Fruit fly (Drosophila melanogaster): ENCODE data around the gene CG4042.

Gene CG4042

DNA sequence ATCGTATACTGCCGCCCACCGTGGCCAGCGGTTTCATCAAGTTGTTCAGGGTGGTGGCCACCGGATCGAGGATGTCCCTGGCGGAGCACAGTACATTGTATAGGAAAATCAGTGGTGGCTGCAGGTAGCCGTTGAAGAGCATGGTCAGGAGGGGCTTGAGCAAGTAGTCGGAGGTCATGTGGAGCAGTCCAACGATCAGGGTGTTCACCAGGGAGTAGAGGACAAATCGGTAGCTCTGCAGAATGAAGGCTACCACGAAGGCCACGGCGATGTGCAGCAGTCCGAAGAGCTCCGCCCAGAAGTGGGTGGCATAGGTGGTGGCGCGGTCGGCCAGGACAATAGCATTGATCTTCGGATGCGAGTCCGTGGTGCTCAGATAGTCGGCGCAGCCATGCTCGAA lies 26.1 kb upstream of the CG4042 start (continued):
- TF ChIP-seq CG34376 (GFP tag; optimal IDR thresholded peaks at IDR 0.05) (no peak), CG10267 (tag; optimal IDR thresholded peaks at IDR 0.05) (no peak), CG8388 (GFP tag; optimal IDR thresholded peaks at IDR 0.05) (no peak), CG4730 (GFP tag; IDR thresholded peaks at IDR 0.05) (no peak), H2.0 (GFP tag; IDR thresholded peaks at IDR 0.05) (no peak), fd96Cb (tag; optimal IDR thresholded peaks at IDR 0.05) (no peak)

DNA sequence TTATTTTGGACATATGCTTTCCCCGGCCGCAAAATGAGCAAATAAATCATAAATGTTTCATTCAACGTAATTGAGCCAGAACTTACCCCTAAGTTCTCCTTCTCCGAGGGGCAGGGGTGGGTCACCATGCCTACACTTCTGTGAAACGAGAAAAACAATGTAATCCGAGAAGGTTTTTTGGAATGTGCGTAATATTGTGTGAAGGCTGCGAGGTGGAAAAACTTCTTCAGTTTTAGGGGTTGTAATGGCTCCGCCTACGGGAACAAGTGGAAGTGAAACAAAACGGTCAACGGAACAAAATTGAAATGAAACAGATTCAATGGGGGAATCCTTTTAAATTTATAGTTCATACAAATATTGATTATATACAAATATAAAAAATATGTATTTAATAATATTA lies 25.4 kb upstream of the CG4042 start:
- TF ChIP-seq Six4 (GFP tag; optimal IDR thresholded peaks at IDR 0.05) (peak; percentile 39), nerfin-1 (tag; optimal IDR thresholded peaks at IDR 0.05) (peak; percentile 28), Sry-δ (GFP tag; optimal IDR thresholded peaks at IDR 0.05) (no peak), pros (GFP tag; optimal IDR thresholded peaks at IDR 0.05) (peak; percentile 70), Nf-YB (GFP tag; optimal IDR thresholded peaks at IDR 0.05) (peak; percentile 86), pfk (GFP tag; optimal IDR thresholded peaks at IDR 0.05) (peak; percentile 98), zf30C (GFP tag; optimal IDR thresholded peaks at IDR 0.05) (peak; percentile 12), CG18619 (GFP tag; optimal IDR thresholded peaks at IDR 0.05) (no peak), seq (GFP tag; IDR thresholded peaks at IDR 0.05) (peak; percentile 68; the same call in 1 of the 2 replicates), Nf-YC (tag; optimal IDR thresholded peaks at IDR 0.05) (peak; percentile 91), schlank (tag; optimal IDR thresholded peaks at IDR 0.05) (no peak), Jarid2 (GFP tag; optimal IDR thresholded peaks at IDR 0.05) (peak; percentile 3)

DNA sequence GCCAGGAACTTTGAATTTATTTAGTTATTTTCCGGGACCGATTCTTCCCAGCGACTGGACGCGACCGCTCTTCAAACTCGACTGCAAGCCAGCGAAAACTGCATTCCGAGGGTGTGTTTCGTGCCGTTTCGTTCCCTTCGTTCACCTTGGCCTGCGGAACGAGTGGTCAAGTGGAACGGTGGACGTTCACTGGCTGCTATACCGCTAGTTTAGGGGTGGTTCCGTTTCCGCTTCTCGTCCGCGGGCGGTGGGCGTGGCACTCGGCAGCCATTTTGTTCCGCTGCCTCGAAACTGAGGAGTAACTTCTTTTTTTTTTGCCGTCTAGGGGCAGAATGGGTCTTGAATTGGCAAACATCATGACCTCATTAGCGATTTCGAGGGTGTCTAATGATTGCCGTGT lies 21.4 kb upstream of the CG4042 start, which contains the start of gene Six4:
Gene Six4, minus strand, starts transcription at position 85 of the 400 bp plus-strand sequence.
- TF ChIP-seq CG2875 (GFP tag; optimal IDR thresholded peaks at IDR 0.05) = no peak
- TF ChIP-seq prd (optimal IDR thresholded peaks at IDR 0.05) = no peak
- 0 out of 3 replicates have a peak, but pooled peaks have one; percentile 28 for TF ChIP-seq prd (GFP tag; IDR thresholded peaks at IDR 0.05)
- TF ChIP-seq CG3065 (GFP tag; optimal IDR thresholded peaks at IDR 0.05) = peak; percentile 97
- no peak for TF ChIP-seq Gsc (GFP tag; IDR thresholded peaks at IDR 0.05)
- TF ChIP-seq NfI (GFP tag; optimal IDR thresholded peaks at IDR 0.05) = no peak
- TF ChIP-seq CG14710 (tag; optimal IDR thresholded peaks at IDR 0.05) = peak; percentile 24
- peak; percentile 27 for TF ChIP-seq CG8388 (GFP tag; optimal IDR thresholded peaks at IDR 0.05)
- peak; percentile 54 for TF ChIP-seq sqz (GFP tag; optimal IDR thresholded peaks at IDR 0.05)
- no peak for TF ChIP-seq CG9609 (GFP tag; optimal IDR thresholded peaks at IDR 0.05)
- peak; percentile 32 for TF ChIP-seq MTF-1 (GFP tag; optimal IDR thresholded peaks at IDR 0.05; ENCODE audit: borderline replicate concordance)
- peak; percentile 96 for TF ChIP-seq HLHmδ (GFP tag; optimal IDR thresholded peaks at IDR 0.05)
- TF ChIP-seq zen (tag; optimal IDR thresholded peaks at IDR 0.05) = peak; percentile 28
- peak; percentile 41 for TF ChIP-seq CG17829 (tag; optimal IDR thresholded peaks at IDR 0.05)
- peak; percentile 54 for TF ChIP-seq Kr (GFP tag; optimal IDR thresholded peaks at IDR 0.05)
- TF ChIP-seq nerfin-1 (tag; optimal IDR thresholded peaks at IDR 0.05) = peak; percentile 82
- TF ChIP-seq CG8290 (GFP tag; optimal IDR thresholded peaks at IDR 0.05) = peak; percentile 28
- TF ChIP-seq CG8290 (tag; optimal IDR thresholded peaks at IDR 0.05) = peak in 1 of 2 experiments; percentile 92
- TF ChIP-seq CG6175 (GFP tag; IDR thresholded peaks at IDR 0.05) = 0 out of 3 replicates have a peak, but pooled peaks have one; percentile 12
- peak; percentile 74 for TF ChIP-seq Jarid2 (GFP tag; optimal IDR thresholded peaks at IDR 0.05)
- TF ChIP-seq Med (GFP tag) = peak; percentile 34
- peak; percentile 24 for TF ChIP-seq gcm (GFP tag; optimal IDR thresholded peaks at IDR 0.05)
- TF ChIP-seq fd64A (GFP tag; optimal IDR thresholded peaks at IDR 0.05) = peak; percentile 43
- TF ChIP-seq CG12219 (GFP tag; optimal IDR thresholded peaks at IDR 0.05) = peak; percentile 15
- no peak for TF ChIP-seq CG10209 (GFP tag; optimal IDR thresholded peaks at IDR 0.05)
- TF ChIP-seq Ets97D (GFP tag; optimal IDR thresholded peaks at IDR 0.05) = peak; percentile 83
- TF ChIP-seq Mrtf (GFP tag; IDR thresholded peaks at IDR 0.05) = 0 out of 3 replicates have a peak, but pooled peaks have one; percentile 34
- peak; percentile 89 for TF ChIP-seq seq (GFP tag; IDR thresholded peaks at IDR 0.05)
- TF ChIP-seq wek (GFP tag; optimal IDR thresholded peaks at IDR 0.05) = peak; percentile 53
- peak; percentile 18 for TF ChIP-seq trem (tag; optimal IDR thresholded peaks at IDR 0.05)
- TF ChIP-seq tll (GFP tag; optimal IDR thresholded peaks at IDR 0.05) = peak in 1 of 2 experiments; percentile 2
- no peak for TF ChIP-seq zen2 (GFP tag; IDR thresholded peaks at IDR 0.05; ENCODE audit: partially characterized antibody)
- TF ChIP-seq dmrt11E (tag; optimal IDR thresholded peaks at IDR 0.05) = peak; percentile 20

Data from whole organism, embryonic.